Worm (Caenorhabditis elegans) whole organism, young adult: ENCODE results near the gene K07C5.3.

Experiments
- B0019.2 ChIP-seq: fragments of 200-800 bp; sonication (Bioruptor generic); conservative IDR thresholded peaks from 2 replicates; pipeline ENCODE4 v1.3.6; 2022; ENCODE audit warnings: missing genetic modification reagents, missing genetic modification characterization, missing compliant biosample characterization
- F10E7.11 ChIP-seq: sonication (generic microtip); optimal IDR thresholded peaks from 2 replicates; lab custom pipeline; 2017; ENCODE audit warnings: mild to moderate bottlenecking, missing genetic modification characterization, moderate library complexity, missing compliant biosample characterization
- F37B4.10 ChIP-seq: fragments of 200-800 bp; sonication (Bioruptor generic); IDR thresholded peaks from 2 replicates; pipeline ENCODE4 v1.3.6; 2022; ENCODE audit warnings: missing genetic modification characterization, missing compliant biosample characterization
- K11D2.4 ChIP-seq: fragments of 200-800 bp; sonication (Bioruptor generic); IDR thresholded peaks from 2 replicates; pipeline ENCODE4 v1.3.6; 2022; ENCODE audit warnings: missing genetic modification reagents, missing genetic modification characterization, missing compliant biosample characterization
- ZK185.1 ChIP-seq: sonication (generic microtip); optimal IDR thresholded peaks from 2 replicates; lab custom pipeline; 2016; ENCODE audit warnings: mild to moderate bottlenecking, missing genetic modification characterization, missing compliant biosample characterization; ENCODE audit not compliant: poor library complexity, severe bottlenecking
- egrh-3 ChIP-seq: fragments of 200-800 bp; sonication (Bioruptor generic); IDR thresholded peaks from 2 replicates; pipeline ENCODE4 v1.3.6; 2022; ENCODE audit warnings: missing genetic modification reagents, missing genetic modification characterization, missing compliant biosample characterization
- hmg-1.2 ChIP-seq: fragments of 200-800 bp; sonication (Bioruptor generic); IDR thresholded peaks from 2 replicates; pipeline ENCODE4 v1.3.6; 2022; ENCODE audit warnings: missing genetic modification reagents, missing genetic modification characterization, missing compliant biosample characterization
- hsf-1 ChIP-seq: fragments of 200-800 bp; sonication (Bioruptor generic); IDR thresholded peaks from 2 replicates; pipeline ENCODE4 v1.3.6; 2022; ENCODE audit warnings: missing genetic modification reagents, missing genetic modification characterization, missing compliant biosample characterization
- let-607 ChIP-seq, 2 experiments: fragments of 200-800 bp in 1 of 2; sonication (Bioruptor generic) in 1 of 2; sonication (generic microtip) in 1 of 2; optimal IDR thresholded peaks; 2 replicates each; lab custom pipeline; 2016 to 2018; ENCODE audit warnings: mild to moderate bottlenecking in 2 of 2, missing compliant biosample characterization in 2 of 2, missing genetic modification characterization in 2 of 2, moderate library complexity in 2 of 2, missing genotype in 1 of 2
- nfyb-1 ChIP-seq: fragments of 200-800 bp; sonication (Bioruptor generic); IDR thresholded peaks from 2 replicates; pipeline ENCODE4 v1.3.6; 2022; ENCODE audit warnings: missing genetic modification reagents, missing genetic modification characterization, missing compliant biosample characterization
- repo-1 ChIP-seq: sonication (generic microtip); optimal IDR thresholded peaks from 2 replicates; lab custom pipeline; 2017; ENCODE audit warnings: mild to moderate bottlenecking, missing genetic modification characterization, missing compliant biosample characterization
- snpc-4 ChIP-seq, 5 experiments: fragments of 150-350 bp in 1 of 5; sonication (generic microtip) in 4 of 5; optimal IDR thresholded peaks; 2 replicates each; lab custom pipeline; 2014 to 2018; ENCODE audit warnings: missing genetic modification characterization in 5 of 5, missing biosample characterization in 3 of 5, antibody characterized with exemption in 2 of 5, mild to moderate bottlenecking in 2 of 5, missing compliant biosample characterization in 2 of 5, missing genotype in 2 of 5, moderate library complexity in 2 of 5, missing genetic modification reagents in 1 of 5
- tbx-9 ChIP-seq: sonication (generic microtip); optimal IDR thresholded peaks from 2 replicates; lab custom pipeline; 2016; ENCODE audit warnings: borderline replicate concordance, missing genetic modification characterization, inconsistent platforms, missing compliant biosample characterization

DNA sequence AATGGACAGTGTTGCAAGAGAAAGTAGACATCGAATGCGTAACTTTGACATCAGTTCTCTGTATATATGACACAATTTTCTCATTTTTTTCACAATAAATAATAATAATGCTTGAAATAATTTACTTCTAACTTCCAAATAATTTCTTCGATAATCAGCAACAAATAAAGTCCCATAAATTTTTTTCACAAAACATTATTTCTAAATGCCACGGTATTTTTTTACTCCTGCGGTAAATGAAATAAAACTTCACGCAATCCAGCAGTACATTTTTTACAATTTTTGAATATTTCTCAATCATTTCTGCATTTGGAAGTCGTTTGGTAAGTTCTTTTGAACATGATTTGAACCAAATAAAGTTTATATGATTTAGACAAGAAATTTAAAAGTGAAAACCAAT is 41.1 kb downstream of the K07C5.3 start, which contains the start of gene spe-10:
- TF ChIP-seq K11D2.4 (GFP tag; lab: Robert Waterston, UW) (no peak), hmg-1.2 (GFP tag; lab: Robert Waterston, UW) (no peak), B0019.2 (GFP tag; lab: Robert Waterston, UW) (no peak), snpc-4 (GFP tag; optimal IDR thresholded peaks at IDR 0.05; lab: Kevin White, UChicago) (no peak), snpc-4 (tag; optimal IDR thresholded peaks at IDR 0.05; lab: Kevin White, UChicago) (no peak), ZK185.1 (tag; lab: Kevin White, UChicago) (no peak), egrh-3 (no peak), tbx-9 (tag; lab: Kevin White, UChicago) (no peak), let-607 (tag; optimal IDR thresholded peaks at IDR 0.05; lab: Kevin White, UChicago) (no peak), F10E7.11 (tag; lab: Kevin White, UChicago) (no peak), nfyb-1 (GFP tag; lab: Robert Waterston, UW) (no peak), repo-1 (tag; lab: Kevin White, UChicago) (no peak), hsf-1 (no peak), F37B4.10 (GFP tag; lab: Robert Waterston, UW) (no peak)
